Fruit fly (Drosophila melanogaster): ENCODE data around the gene CG31848.

Gene CG31848

DNA sequence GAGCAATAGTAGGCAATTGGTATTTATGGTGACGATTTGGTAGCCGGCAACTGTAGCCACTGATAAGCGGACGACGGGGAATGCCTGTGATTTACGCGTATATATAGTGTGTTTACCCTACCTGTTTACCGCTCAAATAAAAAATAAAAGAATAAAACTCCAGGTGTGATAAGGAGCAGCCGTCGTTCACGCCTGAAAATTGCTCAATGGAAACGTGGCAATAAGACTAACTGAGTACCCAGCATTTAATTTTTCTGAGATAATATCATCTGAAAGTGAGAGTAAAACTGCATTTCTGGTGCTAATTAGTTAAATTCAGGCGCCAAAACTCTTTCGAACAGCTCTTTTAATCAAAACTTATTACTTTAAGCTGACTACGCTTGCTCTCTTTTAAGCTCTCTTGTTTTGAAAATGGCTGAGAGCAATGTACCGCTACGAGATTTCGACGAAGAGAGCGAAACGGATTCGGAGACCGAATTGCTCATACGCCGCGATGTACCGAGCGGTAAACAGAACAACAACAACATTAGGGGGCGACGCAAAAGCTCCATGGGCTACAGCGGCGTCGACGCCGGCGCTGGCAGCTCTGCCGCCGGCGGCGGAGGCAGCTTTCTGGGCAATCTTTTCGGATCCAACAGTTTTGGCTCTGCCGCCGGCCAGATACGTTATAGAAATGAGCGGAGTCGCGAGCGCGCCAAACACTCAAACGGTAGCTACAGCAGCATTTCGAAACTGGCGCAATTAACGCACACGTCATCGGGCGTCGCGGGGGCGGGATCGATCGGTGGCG, 24.8 kb upstream of the CG31848 start (continued):
- no peak for TF ChIP-seq CG1832 (GFP tag; optimal IDR thresholded peaks at IDR 0.05)
- no peak for TF ChIP-seq CG8290 (GFP tag; optimal IDR thresholded peaks at IDR 0.05)
- TF ChIP-seq CG8290 (tag; optimal IDR thresholded peaks at IDR 0.05) = peak in 1 of 2 experiments; percentile 96
- TF ChIP-seq CG10267 (tag; optimal IDR thresholded peaks at IDR 0.05) = no peak
- peak; percentile 65 for TF ChIP-seq CG10209 (GFP tag; optimal IDR thresholded peaks at IDR 0.05)
- TF ChIP-seq scrt (GFP tag; optimal IDR thresholded peaks at IDR 0.05) = peak; percentile 89
- no peak for TF ChIP-seq chn (GFP tag; optimal IDR thresholded peaks at IDR 0.05)
- TF ChIP-seq CG17359 (tag; optimal IDR thresholded peaks at IDR 0.05) = peak; percentile 88
- TF ChIP-seq ttk (GFP tag; IDR thresholded peaks at IDR 0.05) = no peak
- peak; percentile 75 for TF ChIP-seq CG5953 (GFP tag; IDR thresholded peaks at IDR 0.05)
- peak in 1 of 2 experiments; percentile 45 for TF ChIP-seq dpn (GFP tag; optimal IDR thresholded peaks at IDR 0.05)
- peak; percentile 76 for TF ChIP-seq Sox100B (GFP tag; optimal IDR thresholded peaks at IDR 0.05)
- TF ChIP-seq CG1792 (GFP tag; optimal IDR thresholded peaks at IDR 0.05) = peak; percentile 34
- no peak for TF ChIP-seq cad (GFP tag; optimal IDR thresholded peaks at IDR 0.05)
- no peak for TF ChIP-seq hbn (GFP tag; IDR thresholded peaks at IDR 0.05; ENCODE audit: partially characterized antibody)
- no peak for TF ChIP-seq zfh2 (GFP tag; optimal IDR thresholded peaks at IDR 0.05)
- peak; percentile 91 for TF ChIP-seq CG12769 (tag; optimal IDR thresholded peaks at IDR 0.05)
- peak; percentile 71 for TF ChIP-seq CG12104 (GFP tag; optimal IDR thresholded peaks at IDR 0.05)
- peak; percentile 81 for TF ChIP-seq CG42726 (GFP tag; IDR thresholded peaks at IDR 0.05; ENCODE audit: partially characterized antibody)
- TF ChIP-seq sug (tag; optimal IDR thresholded peaks at IDR 0.05) = peak; percentile 81
- TF ChIP-seq Dip2 (GFP tag; IDR thresholded peaks at IDR 0.05) = no peak
- TF ChIP-seq Xrp1 (GFP tag; IDR thresholded peaks at IDR 0.05) = peak; percentile 72
- TF ChIP-seq CG13894 (tag; optimal IDR thresholded peaks at IDR 0.05) = peak; percentile 88
- TF ChIP-seq Awh (GFP tag; IDR thresholded peaks at IDR 0.05) = peak; percentile 77
- TF ChIP-seq Sry-β (GFP tag; optimal IDR thresholded peaks at IDR 0.05) = no peak
- TF ChIP-seq her (GFP tag; optimal IDR thresholded peaks at IDR 0.05) = peak; percentile 54
- TF ChIP-seq Blimp-1 (GFP tag; optimal IDR thresholded peaks at IDR 0.05) = peak; percentile 93
- peak; percentile 53 for TF ChIP-seq HLHmδ (GFP tag; optimal IDR thresholded peaks at IDR 0.05)
- TF ChIP-seq dmrt11E (tag; optimal IDR thresholded peaks at IDR 0.05) = peak; percentile 10
- TF ChIP-seq Ada2b (GFP tag; IDR thresholded peaks at IDR 0.05) = no peak
- TF ChIP-seq sqz (GFP tag; optimal IDR thresholded peaks at IDR 0.05) = peak; percentile 84
- peak; percentile 55 for TF ChIP-seq CG10366 (GFP tag; IDR thresholded peaks at IDR 0.05)
- TF ChIP-seq Oaz (GFP tag; IDR thresholded peaks at IDR 0.05) = no peak; the same call in 1 of the 2 replicates
- TF ChIP-seq kni (GFP tag; optimal IDR thresholded peaks at IDR 0.05) = no peak
- peak; percentile 12 for TF ChIP-seq Atf-2 (GFP tag; optimal IDR thresholded peaks at IDR 0.05)
- peak; percentile 81 for TF ChIP-seq Fer2 (tag; optimal IDR thresholded peaks at IDR 0.05)
- TF ChIP-seq Hmr (GFP tag; optimal IDR thresholded peaks at IDR 0.05) = peak; percentile 91
- no peak for TF ChIP-seq CG16779 (GFP tag; IDR thresholded peaks at IDR 0.05)
- peak; percentile 28; the same call in 1 of the 2 replicates for TF ChIP-seq CG11085 (GFP tag; IDR thresholded peaks at IDR 0.05)
- TF ChIP-seq onecut (GFP tag; IDR thresholded peaks at IDR 0.05) = peak; percentile 79
- peak; percentile 29; the same call in 1 of the 2 replicates for TF ChIP-seq inv (GFP tag; IDR thresholded peaks at IDR 0.05; ENCODE audit: partially characterized antibody)
- TF ChIP-seq grau (tag; optimal IDR thresholded peaks at IDR 0.05) = peak; percentile 69
- peak; percentile 6 for TF ChIP-seq CG30431 (GFP tag; optimal IDR thresholded peaks at IDR 0.05)
- peak; percentile 91 for TF ChIP-seq mirr (GFP tag; optimal IDR thresholded peaks at IDR 0.05)
- TF ChIP-seq Abd-B (GFP tag; optimal IDR thresholded peaks at IDR 0.05) = no peak
- peak; percentile 34 for TF ChIP-seq repo (GFP tag; optimal IDR thresholded peaks at IDR 0.05)
- no peak for TF ChIP-seq Hmx (GFP tag; optimal IDR thresholded peaks at IDR 0.05)
- no peak for TF ChIP-seq pum (GFP tag; optimal IDR thresholded peaks at IDR 0.05)
- TF ChIP-seq Deaf1 (tag; optimal IDR thresholded peaks at IDR 0.05) = peak; percentile 89
